Worm (Caenorhabditis elegans): Measurements from ENCODE around the gene srh-48.

DNA sequence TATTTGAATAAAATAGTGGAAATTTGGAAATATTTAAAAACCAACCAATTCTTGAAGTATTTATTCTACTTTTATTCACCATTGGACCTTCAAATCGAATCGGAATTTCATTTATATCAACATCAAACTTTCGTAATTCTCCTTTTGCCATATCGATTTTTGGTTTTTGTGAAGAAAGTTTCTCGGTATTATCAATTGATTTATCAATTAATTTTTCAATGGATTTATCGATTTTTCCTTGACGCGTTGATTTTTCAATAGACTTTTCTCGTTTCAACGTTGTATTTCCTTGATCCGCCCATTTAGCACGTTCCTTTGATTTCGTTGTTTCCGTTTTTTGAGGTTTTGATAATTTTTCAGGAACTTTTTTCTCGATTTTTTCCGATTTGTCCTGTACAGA is 10.5 kb upstream of the srh-48 start:
- TF ChIP-seq blmp-1 (tag; optimal IDR thresholded peaks at IDR 0.05; ENCODE audit: insufficient read depth): no peak
- TF ChIP-seq nhr-77 (tag; optimal IDR thresholded peaks at IDR 0.05): no peak
